Worm (Caenorhabditis elegans): Measurements from ENCODE around the gene lgc-43.

DNA sequence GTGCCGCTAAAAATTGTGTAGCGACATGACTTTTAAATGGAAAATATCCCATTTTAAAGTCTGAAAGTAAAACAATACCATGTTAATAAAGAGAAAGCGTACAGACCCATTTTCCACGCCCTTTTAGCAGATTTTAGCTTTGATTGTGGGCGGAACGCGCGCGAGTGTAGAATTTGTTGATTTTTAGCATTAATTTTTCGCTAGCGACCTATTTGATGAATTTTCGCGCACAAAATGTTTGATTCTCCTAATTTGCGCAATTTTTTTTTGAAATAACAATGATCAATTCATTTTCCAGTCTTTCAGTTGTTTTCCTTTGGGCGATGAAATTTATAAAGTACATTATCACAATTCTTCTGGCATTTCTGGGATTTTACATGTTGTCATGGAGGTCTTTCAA, 44.8 kb upstream of the lgc-43 start, which contains the start of gene T07G12.3:
- TF ChIP-seq F16B12.6 (tag; optimal IDR thresholded peaks at IDR 0.05): no peak
- TF ChIP-seq egl-27 (tag; optimal IDR thresholded peaks at IDR 0.05): no peak
- no peak for TF ChIP-seq elt-3 (tag; optimal IDR thresholded peaks at IDR 0.05)
- TF ChIP-seq pqm-1 (tag; optimal IDR thresholded peaks at IDR 0.05): no peak

All from whole organism, L1 larva.